Worm (Caenorhabditis elegans) whole organism, L4 larva: ENCODE data around the gene nemp-1.
"Not testable (repeated sequence)": the region's sequence is repeated elsewhere in the genome, so short reads cannot be mapped to it uniquely, and the experiment has no call there.

Source experiments
- ama-1 ChIP-seq: fragments of 150-350 bp; optimal IDR thresholded peaks from 2 replicates; lab custom pipeline; 2014; ENCODE audit warnings: inconsistent platforms, mixed read lengths
- fkh-10 ChIP-seq: fragments of 150-350 bp; optimal IDR thresholded peaks from 2 replicates; lab custom pipeline; 2014; ENCODE audit warnings: missing biosample characterization, missing genetic modification reagents, missing genetic modification characterization
- hlh-30 ChIP-seq: sonication (generic microtip); optimal IDR thresholded peaks from 2 replicates; lab custom pipeline; 2017; ENCODE audit warnings: antibody characterized with exemption, mild to moderate bottlenecking, missing genetic modification characterization, missing compliant biosample characterization; ENCODE audit not compliant: insufficient read depth
- nhr-111 ChIP-seq: fragments of 200-800 bp; sonication (Bioruptor generic); optimal IDR thresholded peaks from 2 replicates; lab custom pipeline; 2018; ENCODE audit warnings: mild to moderate bottlenecking, missing genetic modification characterization, missing compliant biosample characterization
- nhr-237 ChIP-seq: sonication (generic microtip); optimal IDR thresholded peaks from 2 replicates; lab custom pipeline; 2017; ENCODE audit warnings: missing biosample characterization, missing genetic modification characterization
- nhr-28 ChIP-seq: fragments of 150-350 bp; optimal IDR thresholded peaks from 2 replicates; lab custom pipeline; 2014; ENCODE audit warnings: missing biosample characterization, missing genetic modification characterization
- pha-4 ChIP-seq, 2 experiments: fragments of 150-350 bp in 1 of 2; fragments of 200-800 bp in 1 of 2; sonication (Bioruptor generic) in 1 of 2; IDR thresholded peaks in 1 of 2; optimal IDR thresholded peaks in 1 of 2; 2 replicates each; pipeline versions ENCODE4 v1.3.6 to Lab custom; 2014 to 2022; ENCODE audit warnings: missing genetic modification characterization in 2 of 2, missing genetic modification reagents in 2 of 2, missing biosample characterization in 1 of 2, missing compliant biosample characterization in 1 of 2
- pqm-1 ChIP-seq: sonication (generic microtip); optimal IDR thresholded peaks from 2 replicates; lab custom pipeline; 2017; ENCODE audit warnings: missing biosample characterization, missing genetic modification characterization
- spr-1 ChIP-seq: sonication (generic microtip); optimal IDR thresholded peaks from 2 replicates; lab custom pipeline; 2016; ENCODE audit warnings: mild to moderate bottlenecking, missing genetic modification characterization, missing compliant biosample characterization
- unc-62 ChIP-seq, 3 experiments: fragments of 150-350 bp in 1 of 3; sonication (generic microtip); optimal IDR thresholded peaks in 2 of 3; peaks in 1 of 3; 1 replicate in 1 of 3; 2 replicates in 2 of 3; lab custom pipeline; 2014 to 2017; ENCODE audit warnings: missing biosample characterization in 3 of 3, missing genetic modification characterization in 3 of 3, missing genetic modification reagents in 3 of 3, missing genotype in 1 of 3
- zip-2 ChIP-seq: fragments of 150-350 bp; optimal IDR thresholded peaks from 2 replicates; lab custom pipeline; 2014; ENCODE audit warnings: missing biosample characterization, missing genetic modification characterization

ce11 chrIII:445515-445914 lies 26.6 kb upstream of the nemp-1 start:
- not testable (repeated sequence) for TF ChIP-seq fkh-10 (GFP tag; lab: Kevin White, UChicago); spr-1 (tag; lab: Kevin White, UChicago); pha-4 (GFP tag; IDR thresholded peaks at IDR 0.05; lab: Robert Waterston, UW); pha-4 (tag; optimal IDR thresholded peaks at IDR 0.05; lab: Kevin White, UChicago); nhr-111 (GFP tag; lab: Kevin White, UChicago); ama-1 (lab: Kevin White, UChicago); nhr-237 (tag; lab: Kevin White, UChicago); hlh-30 (tag; lab: Kevin White, UChicago); nhr-28 (tag; lab: Kevin White, UChicago); zip-2; unc-62 (GFP tag; optimal IDR thresholded peaks at IDR 0.05 in 1 of 2; lab: Kevin White, UChicago); unc-62 (tag; optimal IDR thresholded peaks at IDR 0.05; lab: Kevin White, UChicago); pqm-1 (tag; lab: Kevin White, UChicago)
